Fruit fly (Drosophila melanogaster): ENCODE results near the gene CycJ.

DNA sequence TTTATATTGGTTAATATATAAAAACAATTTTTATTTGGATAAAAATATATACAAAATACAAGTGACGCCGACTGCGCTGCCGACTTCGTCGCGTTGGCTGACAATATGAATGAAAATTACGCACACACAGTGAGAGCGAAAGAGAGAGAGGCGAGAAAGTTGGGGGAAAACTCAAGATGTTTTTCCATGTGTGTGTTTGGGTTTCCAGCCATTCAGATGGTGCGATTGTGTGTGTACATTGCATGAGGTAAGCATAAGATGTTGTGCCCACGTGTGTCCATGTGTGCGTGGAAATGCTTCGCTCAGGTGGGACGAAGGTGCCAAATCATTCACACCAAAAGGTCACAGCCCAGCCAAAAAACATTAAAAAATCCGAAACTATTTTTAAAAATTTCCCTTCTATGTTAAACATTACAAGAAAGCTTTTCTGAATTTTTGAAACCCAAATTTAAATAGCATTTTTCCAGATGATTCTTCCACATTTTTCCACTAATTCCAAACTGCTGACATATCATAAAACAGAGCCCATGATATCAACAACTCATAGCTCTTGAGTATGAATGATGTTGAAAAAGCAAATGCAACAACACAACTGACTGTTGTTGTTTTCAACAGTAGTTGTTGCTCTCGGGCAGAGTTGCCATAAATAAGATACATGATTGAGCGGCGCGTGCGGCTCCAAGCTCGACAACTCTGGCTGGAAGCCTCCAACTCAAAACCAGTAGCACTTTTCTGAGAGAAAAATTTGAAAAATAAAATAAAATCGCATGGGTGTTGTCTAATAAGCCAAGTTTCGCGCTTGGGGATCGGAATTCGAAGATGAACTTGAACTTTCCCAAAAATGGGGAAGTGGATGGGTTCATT is 46.6 kb upstream of the CycJ start:
- no peak for TF ChIP-seq CG8478 (optimal IDR thresholded peaks at IDR 0.05)
- no peak for TF ChIP-seq CTCF (optimal IDR thresholded peaks at IDR 0.05)
